Worm (Caenorhabditis elegans) whole organism, early embryonic: ENCODE measurements around the gene rde-1.

ENCODE experiments used
- B0310.2 ChIP-seq: sonication (generic microtip); optimal IDR thresholded peaks from 2 replicates; lab custom pipeline; 2016; ENCODE audit warnings: mild to moderate bottlenecking, missing genetic modification characterization, missing compliant biosample characterization
- F13C5.2 ChIP-seq: sonication (generic microtip); optimal IDR thresholded peaks from 2 replicates; lab custom pipeline; 2017; ENCODE audit warnings: mild to moderate bottlenecking, missing genetic modification characterization, inconsistent platforms, missing compliant biosample characterization
- ama-1 ChIP-seq: fragments of 150-350 bp; optimal IDR thresholded peaks from 2 replicates; lab custom pipeline; 2014
- ceh-13 ChIP-seq: fragments of 200-800 bp; sonication (Bioruptor generic); optimal IDR thresholded peaks from 2 replicates; lab custom pipeline; 2018; ENCODE audit warnings: mild to moderate bottlenecking, missing genetic modification characterization, missing compliant biosample characterization
- ceh-36 ChIP-seq: sonication (generic microtip); optimal IDR thresholded peaks from 2 replicates; lab custom pipeline; 2016; ENCODE audit warnings: missing genetic modification characterization, inconsistent platforms, missing compliant biosample characterization
- ets-7 ChIP-seq: sonication (generic microtip); optimal IDR thresholded peaks from 2 replicates; lab custom pipeline; 2016; ENCODE audit warnings: missing genotype, missing genetic modification characterization, missing compliant biosample characterization
- flt-1 ChIP-seq: fragments of 200-800 bp; sonication (Bioruptor generic); IDR thresholded peaks from 2 replicates; pipeline ENCODE4 v1.3.6; 2022; ENCODE audit warnings: missing genetic modification characterization, missing compliant biosample characterization
- hmg-4 ChIP-seq: fragments of 200-800 bp; sonication (Bioruptor generic); optimal IDR thresholded peaks from 2 replicates; lab custom pipeline; 2018; ENCODE audit warnings: mild to moderate bottlenecking, missing genetic modification characterization, missing compliant biosample characterization
- pes-1 ChIP-seq: fragments of 200-800 bp; sonication (Bioruptor generic); IDR thresholded peaks from 2 replicates; pipeline ENCODE4 v1.3.6; 2022; ENCODE audit warnings: missing genetic modification reagents, missing genetic modification characterization, missing compliant biosample characterization
- scrt-1 ChIP-seq: fragments of 200-800 bp; sonication (Bioruptor generic); IDR thresholded peaks from 2 replicates; pipeline ENCODE4 v1.3.6; 2022; ENCODE audit warnings: missing genetic modification characterization, missing compliant biosample characterization
- sea-1 ChIP-seq: fragments of 200-800 bp; sonication (Bioruptor generic); conservative IDR thresholded peaks from 2 replicates; pipeline ENCODE4 v1.3.6; 2022; ENCODE audit warnings: missing genetic modification characterization, missing compliant biosample characterization

DNA sequence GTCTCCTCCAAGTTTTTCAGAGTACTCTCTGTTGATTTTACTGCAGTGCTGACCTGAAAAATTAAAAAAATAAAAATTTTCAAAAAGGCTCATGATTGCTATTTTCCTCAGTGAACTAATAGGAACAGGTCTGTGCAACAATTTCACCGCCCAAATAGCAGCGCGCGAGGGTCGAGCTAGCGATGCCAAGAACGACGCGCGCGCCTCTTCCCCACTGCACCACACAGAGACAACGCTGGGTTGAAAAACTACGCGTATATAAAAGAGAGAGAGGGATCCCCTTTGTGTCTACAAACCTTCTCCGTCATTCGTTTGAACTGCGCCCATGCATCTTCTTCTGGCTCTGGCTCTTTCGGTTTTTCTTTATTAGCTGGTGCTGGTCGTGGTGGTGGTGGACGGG lies 21.3 kb downstream of the rde-1 start:
- TF ChIP-seq ets-7 (tag; lab: Kevin White, UChicago), result peak; percentile 86
- peak; percentile 90 for TF ChIP-seq flt-1
- TF ChIP-seq B0310.2 (tag; lab: Kevin White, UChicago), result peak; percentile 90
- TF ChIP-seq ama-1, result no peak
- TF ChIP-seq hmg-4 (GFP tag; lab: Kevin White, UChicago), result peak; percentile 94
- TF ChIP-seq ceh-13 (GFP tag; lab: Kevin White, UChicago), result peak; percentile 86
- TF ChIP-seq scrt-1 (GFP tag; lab: Robert Waterston, UW), result peak; percentile 97
- TF ChIP-seq sea-1, result peak; percentile 96
- peak; percentile 95 for TF ChIP-seq pes-1 (GFP tag; lab: Robert Waterston, UW)
- TF ChIP-seq ceh-36 (tag; lab: Kevin White, UChicago), result peak; percentile 92
- TF ChIP-seq F13C5.2 (tag; lab: Kevin White, UChicago), result peak; percentile 94
